Fruit fly (Drosophila melanogaster) whole organism, embryonic: ENCODE results near the gene Muc14A.

ENCODE experiments used
- Ada2b ChIP-seq: fragments of 200-800 bp; sonication (Bioruptor generic); IDR thresholded peaks from 2 replicates; pipeline ENCODE4 v1.3.6; 2022; ENCODE audit warnings: missing biosample characterization, missing genetic modification characterization
- Atf-2 ChIP-seq: fragments of 200-800 bp; sonication (Bioruptor generic); optimal IDR thresholded peaks from 2 replicates; lab custom pipeline; 2016; ENCODE audit warnings: missing biosample characterization, missing genetic modification characterization
- BEAF-32 ChIP-seq: fragments of 200-800 bp; sonication (Bioruptor generic); optimal IDR thresholded peaks from 3 replicates; lab custom pipeline; 2017; ENCODE audit warnings: missing biosample characterization, missing genetic modification characterization, mild to moderate bottlenecking, moderate library complexity, missing genetic modification reagents
- CG11398 ChIP-seq: fragments of 200-800 bp; sonication (Bioruptor generic); optimal IDR thresholded peaks from 2 replicates; lab custom pipeline; 2016; ENCODE audit warnings: missing biosample characterization, missing genetic modification characterization
- CG13894 ChIP-seq: fragments of 200-800 bp; sonication (Bioruptor generic); optimal IDR thresholded peaks from 3 replicates; lab custom pipeline; 2018; ENCODE audit warnings: missing biosample characterization, mild to moderate bottlenecking, missing genetic modification characterization, moderate library complexity
- CG17328 ChIP-seq: fragments of 200-800 bp; sonication (Bioruptor generic); IDR thresholded peaks from 2 replicates; pipeline ENCODE4 v1.3.6; 2022; ENCODE audit warnings: missing biosample characterization, missing genetic modification characterization
- CG17612 ChIP-seq: fragments of 200-800 bp; sonication (Bioruptor generic); IDR thresholded peaks from 2 replicates; pipeline ENCODE4 v1.3.6; 2022; ENCODE audit warnings: missing biosample characterization, missing genetic modification characterization
- CG17829 ChIP-seq: fragments of 200-800 bp; optimal IDR thresholded peaks from 2 replicates; lab custom pipeline; 2019; ENCODE audit warnings: missing biosample characterization, mild to moderate bottlenecking, missing genetic modification characterization, moderate library complexity
- CG18476 ChIP-seq: fragments of 200-800 bp; sonication (Bioruptor generic); optimal IDR thresholded peaks from 2 replicates; lab custom pipeline; 2016; ENCODE audit warnings: missing biosample characterization, mild to moderate bottlenecking, missing genetic modification characterization
- CG18599 ChIP-seq: fragments of 200-800 bp; sonication (Bioruptor generic); optimal IDR thresholded peaks from 3 replicates; lab custom pipeline; 2017; ENCODE audit warnings: missing biosample characterization, missing genetic modification characterization, mild to moderate bottlenecking, moderate library complexity, missing genetic modification reagents
- CG2129 ChIP-seq: fragments of 200-800 bp; sonication (Bioruptor generic); IDR thresholded peaks from 2 replicates; pipeline ENCODE4 v1.3.6; 2022; ENCODE audit warnings: missing biosample characterization, missing genetic modification characterization; ENCODE audit not compliant: partially characterized antibody
- CG2678 ChIP-seq: fragments of 200-800 bp; sonication (Bioruptor generic); optimal IDR thresholded peaks from 3 replicates; lab custom pipeline; 2019; ENCODE audit warnings: missing biosample characterization, mild to moderate bottlenecking, missing genetic modification characterization, moderate library complexity
- CG3847 ChIP-seq: fragments of 200-800 bp; sonication (Bioruptor generic); IDR thresholded peaks from 2 replicates; pipeline ENCODE4 v1.3.6; 2022; ENCODE audit warnings: missing biosample characterization, missing genetic modification characterization
- CG42726 ChIP-seq: fragments of 200-800 bp; sonication (Bioruptor generic); IDR thresholded peaks from 2 replicates; pipeline ENCODE4 v1.3.6; 2022; ENCODE audit warnings: missing biosample characterization, missing genetic modification characterization; ENCODE audit not compliant: partially characterized antibody
- CG4282 ChIP-seq: fragments of 200-800 bp; sonication (Bioruptor generic); optimal IDR thresholded peaks from 2 replicates; lab custom pipeline; 2016; ENCODE audit warnings: missing biosample characterization, missing genetic modification characterization
- CG6683 ChIP-seq: fragments of 200-800 bp; sonication (Bioruptor generic); optimal IDR thresholded peaks from 2 replicates; lab custom pipeline; 2017; ENCODE audit warnings: missing biosample characterization, mild to moderate bottlenecking, missing genetic modification characterization, missing genetic modification reagents
- CG8290 ChIP-seq, 3 experiments: fragments of 200-800 bp; sonication (Bioruptor generic); optimal IDR thresholded peaks; 2 replicates each; lab custom pipeline; 2016 to 2019; ENCODE audit warnings: missing biosample characterization in 3 of 3, missing genetic modification characterization in 3 of 3, mild to moderate bottlenecking in 2 of 3, moderate library complexity in 1 of 3
- Dad ChIP-seq: fragments of 200-800 bp; sonication (Bioruptor generic); optimal IDR thresholded peaks from 3 replicates; lab custom pipeline; 2016; ENCODE audit warnings: missing biosample characterization, missing genetic modification characterization
- Ets65A ChIP-seq: fragments of 200-800 bp; sonication (Bioruptor generic); peaks from one replicate; lab custom pipeline; 2016; ENCODE audit warnings: missing biosample characterization, missing genetic modification characterization
- Fer3 ChIP-seq: fragments of 200-800 bp; sonication (Bioruptor generic); optimal IDR thresholded peaks from 2 replicates; lab custom pipeline; 2018; ENCODE audit warnings: missing biosample characterization, mild to moderate bottlenecking, missing genetic modification characterization, moderate library complexity
- HLH3B ChIP-seq: fragments of 200-800 bp; sonication (Bioruptor generic); IDR thresholded peaks from 2 replicates; pipeline ENCODE4 v1.3.6; 2022; ENCODE audit warnings: missing biosample characterization, missing genetic modification characterization
- MTF-1 ChIP-seq: fragments of 200-800 bp; sonication (Bioruptor generic); optimal IDR thresholded peaks from 2 replicates; lab custom pipeline; 2018; ENCODE audit warnings: missing biosample characterization, mild to moderate bottlenecking, missing genetic modification characterization, borderline replicate concordance
- Meics ChIP-seq: fragments of 200-800 bp; sonication (Bioruptor generic); optimal IDR thresholded peaks from 2 replicates; lab custom pipeline; 2017; ENCODE audit warnings: missing biosample characterization, mild to moderate bottlenecking, missing genetic modification characterization
- Mrtf ChIP-seq: fragments of 200-800 bp; sonication (Bioruptor generic); IDR thresholded peaks from 3 replicates; pipeline ENCODE4 v1.3.6; 2022; ENCODE audit warnings: missing biosample characterization, missing genetic modification characterization
- Opbp ChIP-seq: fragments of 200-800 bp; sonication (Bioruptor generic); IDR thresholded peaks from 3 replicates; pipeline ENCODE4 v1.3.6; 2022; ENCODE audit warnings: missing biosample characterization, missing genetic modification characterization; ENCODE audit not compliant: partially characterized antibody
- Sox102F ChIP-seq: fragments of 200-800 bp; sonication (Bioruptor generic); optimal IDR thresholded peaks from 2 replicates; lab custom pipeline; 2018; ENCODE audit warnings: missing biosample characterization, mild to moderate bottlenecking, missing genetic modification characterization, moderate library complexity
- Stat92E ChIP-seq, 3 experiments: fragments of >200 bp in 2 of 3; fragments of 200-800 bp in 1 of 3; sonication (Bioruptor generic) in 1 of 3; optimal IDR thresholded peaks; 2 replicates each; lab custom pipeline; 2017 to 2019; ENCODE audit warnings: missing biosample characterization in 3 of 3, missing genetic modification characterization in 3 of 3, mild to moderate bottlenecking in 1 of 3, moderate library complexity in 1 of 3
- Trl ChIP-seq, 3 experiments: fragments of >200 bp in 2 of 3; fragments of 200-800 bp in 1 of 3; sonication (Bioruptor generic) in 1 of 3; optimal IDR thresholded peaks; 2 replicates in 1 of 3; 3 replicates in 2 of 3; lab custom pipeline; 2016 to 2017; ENCODE audit warnings: missing biosample characterization in 1 of 3, missing genetic modification characterization in 1 of 3
- Xrp1 ChIP-seq: fragments of 200-800 bp; sonication (Bioruptor generic); IDR thresholded peaks from 2 replicates; pipeline ENCODE4 v1.3.6; 2022; ENCODE audit warnings: missing biosample characterization, missing genetic modification characterization
- cato ChIP-seq: fragments of 200-800 bp; sonication (Bioruptor generic); optimal IDR thresholded peaks from 2 replicates; lab custom pipeline; 2016; ENCODE audit warnings: missing biosample characterization, missing genetic modification characterization, borderline replicate concordance
- dimm ChIP-seq: fragments of 200-800 bp; sonication (Bioruptor generic); IDR thresholded peaks from 2 replicates; pipeline ENCODE4 v1.3.6; 2022; ENCODE audit warnings: missing biosample characterization, missing genetic modification characterization
- dysf ChIP-seq: fragments of 200-800 bp; sonication (Bioruptor generic); IDR thresholded peaks from 3 replicates; pipeline ENCODE4 v1.3.6; 2022; ENCODE audit warnings: missing biosample characterization, missing genetic modification characterization
- ewg ChIP-seq: fragments of 200-800 bp; sonication (Bioruptor generic); optimal IDR thresholded peaks from 3 replicates; lab custom pipeline; 2017; ENCODE audit warnings: mild to moderate bottlenecking, missing biosample characterization, missing genetic modification reagents, missing genetic modification characterization
- insv ChIP-seq, 2 experiments: fragments of 200-800 bp; sonication (Bioruptor generic); optimal IDR thresholded peaks; 3 replicates each; lab custom pipeline; 2016 to 2018; ENCODE audit warnings: missing biosample characterization in 2 of 2, missing genetic modification characterization in 2 of 2
- inv ChIP-seq: fragments of 200-800 bp; sonication (Bioruptor generic); IDR thresholded peaks from 2 replicates; pipeline ENCODE4 v1.3.6; 2022; ENCODE audit warnings: missing biosample characterization, missing genetic modification characterization; ENCODE audit not compliant: partially characterized antibody
- phol ChIP-seq: fragments of 200-800 bp; sonication (Bioruptor generic); optimal IDR thresholded peaks from 3 replicates; lab custom pipeline; 2018; ENCODE audit warnings: missing biosample characterization, mild to moderate bottlenecking, missing genetic modification characterization, moderate library complexity
- pzg ChIP-seq: fragments of 200-800 bp; sonication (Bioruptor generic); optimal IDR thresholded peaks from 3 replicates; lab custom pipeline; 2018; ENCODE audit warnings: missing biosample characterization, mild to moderate bottlenecking, missing genetic modification characterization, moderate library complexity
- seq ChIP-seq: fragments of 200-800 bp; sonication (Bioruptor generic); IDR thresholded peaks from 2 replicates; pipeline ENCODE4 v1.3.6; 2022; ENCODE audit warnings: missing biosample characterization, missing genetic modification characterization
- shn ChIP-seq: fragments of 200-800 bp; sonication (Bioruptor generic); optimal IDR thresholded peaks from 3 replicates; lab custom pipeline; 2016; ENCODE audit warnings: missing biosample characterization, missing genetic modification characterization
- sisA ChIP-seq: fragments of 200-800 bp; sonication (Bioruptor generic); IDR thresholded peaks from 2 replicates; pipeline ENCODE4 v1.3.6; 2022; ENCODE audit warnings: missing biosample characterization, missing genetic modification characterization
- slp2 ChIP-seq: fragments of 200-800 bp; sonication (Bioruptor generic); optimal IDR thresholded peaks from 2 replicates; lab custom pipeline; 2016; ENCODE audit warnings: missing biosample characterization, missing genetic modification characterization
- sqz ChIP-seq: fragments of 200-800 bp; sonication (Bioruptor generic); optimal IDR thresholded peaks from 3 replicates; lab custom pipeline; 2018; ENCODE audit warnings: missing biosample characterization, mild to moderate bottlenecking, missing genetic modification characterization
- toy ChIP-seq: fragments of 200-800 bp; sonication (Bioruptor generic); IDR thresholded peaks from 2 replicates; pipeline ENCODE4 v1.3.6; 2022; ENCODE audit warnings: missing biosample characterization, missing genetic modification characterization
- twi ChIP-seq: fragments of 200-800 bp; optimal IDR thresholded peaks from 2 replicates; lab custom pipeline; 2019; ENCODE audit warnings: missing biosample characterization, mild to moderate bottlenecking, missing genetic modification characterization, moderate library complexity

Muc14A gene

DNA sequence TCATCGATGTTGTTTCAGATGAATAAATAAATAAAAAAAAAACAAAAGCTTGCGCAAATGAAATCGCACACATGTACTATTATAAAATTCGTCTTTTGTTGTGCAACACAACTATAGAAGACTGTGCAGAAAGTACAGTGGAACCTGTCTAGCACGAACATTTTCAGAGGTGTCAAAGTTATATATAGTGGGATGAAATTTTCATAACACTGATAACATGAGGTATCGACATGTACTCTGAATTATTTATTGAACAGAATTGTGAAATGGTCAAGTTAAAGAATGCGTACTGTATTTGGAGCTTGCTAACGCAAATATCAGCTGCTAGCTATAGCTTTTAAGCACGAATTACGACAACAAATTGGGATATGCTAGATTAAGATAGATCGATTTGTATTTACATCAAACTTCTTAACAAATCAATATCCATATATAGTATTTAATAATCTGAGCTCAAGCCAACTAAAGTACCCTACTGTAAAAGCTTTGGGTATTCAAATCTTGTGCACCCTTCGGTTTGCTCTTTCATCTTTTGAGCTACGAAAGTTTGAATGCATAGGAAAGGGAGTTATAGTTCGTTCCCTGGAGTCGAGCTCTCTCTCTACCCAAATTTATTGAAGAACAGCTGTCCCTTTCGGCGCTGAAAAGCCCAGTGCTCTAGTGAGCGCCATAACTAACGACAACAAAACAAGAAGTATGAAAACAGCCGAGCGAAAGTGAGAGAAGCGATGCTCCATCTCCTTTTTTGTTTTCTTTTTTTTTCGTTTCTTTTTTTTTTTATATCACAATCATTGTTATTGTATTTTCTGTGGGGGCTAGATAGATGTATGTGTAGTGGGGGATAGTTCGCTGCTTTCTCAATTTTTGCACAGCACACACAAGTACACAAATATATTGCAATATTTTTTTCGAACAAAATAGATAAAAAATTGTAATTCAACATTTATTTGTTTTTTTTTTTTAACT, 81.5 kb downstream of the Muc14A start (continued):
- TF ChIP-seq CG11398 (GFP tag; lab: Kevin White, UChicago) (peak; percentile 50), Ets65A (GFP tag; lab: Kevin White, UChicago) (peak; percentile 98), sisA (GFP tag; lab: Robert Waterston, UW) (peak; percentile 89), phol (tag; lab: Kevin White, UChicago) (peak; percentile 84), cato (GFP tag; lab: Kevin White, UChicago) (peak; percentile 71), Mrtf (peak; percentile 90; the same call in 2 of the 3 replicates), Stat92E (GFP tag; optimal IDR thresholded peaks at IDR 0.05; lab: Kevin White, UChicago) (no peak), CG4282 (GFP tag; lab: Kevin White, UChicago) (peak; percentile 81), Ada2b (GFP tag; lab: Robert Waterston, UW) (peak; percentile 96), Meics (peak; percentile 91), toy (GFP tag; lab: Robert Waterston, UW) (peak; percentile 81), twi (tag; lab: Kevin White, UChicago) (peak; percentile 62), slp2 (GFP tag; lab: Kevin White, UChicago) (peak; percentile 68)

dm6 chrX:16091431-16091990, 82.6 kb downstream of the Muc14A start, which contains the start of gene Tob:
Tob (minus strand) TSS chrX:16091495.
- no peak for TF ChIP-seq CG18476
- peak; percentile 10 for TF ChIP-seq Dad
- TF ChIP-seq sqz, result peak; percentile 29
- peak; percentile 17 for TF ChIP-seq CG2678 (tag; lab: Kevin White, UChicago)
- TF ChIP-seq dimm (GFP tag; lab: Robert Waterston, UW), result no peak
- peak; percentile 4 for TF ChIP-seq pzg (GFP tag; lab: Kevin White, UChicago)
- TF ChIP-seq BEAF-32 (GFP tag; lab: Kevin White, UChicago), result peak; percentile 10
- peak; percentile 33 for TF ChIP-seq ewg (GFP tag; lab: Kevin White, UChicago)
- no peak for TF ChIP-seq Atf-2 (GFP tag; lab: Kevin White, UChicago)
- TF ChIP-seq CG13894 (tag; lab: Kevin White, UChicago), result peak; percentile 64
- TF ChIP-seq CG18599 (GFP tag; lab: Kevin White, UChicago), result peak; percentile 33
- TF ChIP-seq insv (GFP tag; optimal IDR thresholded peaks at IDR 0.05; lab: Kevin White, UChicago), result peak in 1 of 2 experiments; percentile 32
- TF ChIP-seq Xrp1 (GFP tag; lab: Robert Waterston, UW), result peak; percentile 11; the same call in 1 of the 2 replicates
- TF ChIP-seq CG2129 (GFP tag; lab: Robert Waterston, UW), result no peak
- TF ChIP-seq CG3847, result no peak
- TF ChIP-seq Trl (optimal IDR thresholded peaks at IDR 0.05; lab: Kevin White, UChicago), result peak; percentile 81 to 89
- peak; percentile 21 for TF ChIP-seq Trl (GFP tag; optimal IDR thresholded peaks at IDR 0.05; lab: Kevin White, UChicago)
- TF ChIP-seq CG17829 (tag; lab: Kevin White, UChicago), result peak; percentile 17
- TF ChIP-seq CG42726 (GFP tag; lab: Robert Waterston, UW), result peak; percentile 44; the same call in 1 of the 2 replicates
- TF ChIP-seq CG17328 (GFP tag; lab: Robert Waterston, UW), result 0 out of 2 replicates have a peak, but pooled peaks have one; percentile 6
- TF ChIP-seq Fer3 (tag; lab: Kevin White, UChicago), result no peak
- TF ChIP-seq inv (GFP tag; lab: Robert Waterston, UW), result peak; percentile 8; the same call in 1 of the 2 replicates
- 0 out of 2 replicates have a peak, but pooled peaks have one; percentile 13 for TF ChIP-seq seq (GFP tag; lab: Robert Waterston, UW)
- no peak for TF ChIP-seq Opbp (GFP tag; lab: Robert Waterston, UW)
- TF ChIP-seq dysf (GFP tag; lab: Robert Waterston, UW), result no peak
- TF ChIP-seq shn (GFP tag; lab: Kevin White, UChicago), result no peak
- TF ChIP-seq CG8290 (GFP tag; optimal IDR thresholded peaks at IDR 0.05; lab: Kevin White, UChicago), result no peak
- TF ChIP-seq CG8290 (tag; optimal IDR thresholded peaks at IDR 0.05; lab: Kevin White, UChicago), result peak in 1 of 2 experiments; percentile 82
- TF ChIP-seq HLH3B (GFP tag; lab: Robert Waterston, UW), result no peak
- TF ChIP-seq CG17612 (GFP tag; lab: Robert Waterston, UW), result no peak
- no peak for TF ChIP-seq CG6683 (GFP tag; lab: Kevin White, UChicago)
- TF ChIP-seq MTF-1, result peak; percentile 52
- peak; percentile 20 for TF ChIP-seq Sox102F (GFP tag; lab: Kevin White, UChicago)
